Worm (Caenorhabditis elegans): Measurements from ENCODE around the gene hlh-6.

The hlh-6 gene

ce11 chrII:9621913-9622348, 7.3 kb upstream of the hlh-6 start:
- TF ChIP-seq ref-1 (GFP tag; conservative IDR thresholded peaks at IDR 0.05) (no peak), tab-1 (GFP tag; IDR thresholded peaks at IDR 0.05) (no peak), ztf-29 (GFP tag; IDR thresholded peaks at IDR 0.05) (no peak), ztf-23 (GFP tag; IDR thresholded peaks at IDR 0.05) (no peak), flt-1 (GFP tag; IDR thresholded peaks at IDR 0.05) (no peak), T22C8.4 (GFP tag; IDR thresholded peaks at IDR 0.05) (no peak), med-1 (GFP tag; optimal IDR thresholded peaks at IDR 0.05; ENCODE audit: insufficient read depth) (no peak), cog-1 (tag; optimal IDR thresholded peaks at IDR 0.05) (no peak), klf-2 (GFP tag; conservative IDR thresholded peaks at IDR 0.05) (no peak)

- TF ChIP-seq med-1 (GFP tag; optimal IDR thresholded peaks at IDR 0.05; ENCODE audit: insufficient read depth): no peak
- TF ChIP-seq tab-1 (GFP tag; IDR thresholded peaks at IDR 0.05): no peak
- no peak for TF ChIP-seq ztf-29 (GFP tag; IDR thresholded peaks at IDR 0.05)
- TF ChIP-seq cog-1 (tag; optimal IDR thresholded peaks at IDR 0.05): no peak
- TF ChIP-seq ztf-23 (GFP tag; IDR thresholded peaks at IDR 0.05): no peak
- TF ChIP-seq ref-1 (GFP tag; conservative IDR thresholded peaks at IDR 0.05): no peak
- no peak for TF ChIP-seq flt-1 (GFP tag; IDR thresholded peaks at IDR 0.05)
- no peak for TF ChIP-seq T22C8.4 (GFP tag; IDR thresholded peaks at IDR 0.05)
- no peak for TF ChIP-seq klf-2 (GFP tag; conservative IDR thresholded peaks at IDR 0.05)
These were observed 6.5 kb upstream of the hlh-6 start for ce11 chrII:9621121-9621520.

ce11 chrII:9620616-9621015, 6.0 kb upstream of the hlh-6 start:
- TF ChIP-seq cog-1 (tag; optimal IDR thresholded peaks at IDR 0.05): no peak
- no peak for TF ChIP-seq T22C8.4 (GFP tag; IDR thresholded peaks at IDR 0.05)
- no peak for TF ChIP-seq ztf-23 (GFP tag; IDR thresholded peaks at IDR 0.05)
- TF ChIP-seq ref-1 (GFP tag; conservative IDR thresholded peaks at IDR 0.05): no peak

ce11 chrII:9619995-9620535, 5.4 kb upstream of the hlh-6 start:
- no peak for TF ChIP-seq T22C8.4 (GFP tag; IDR thresholded peaks at IDR 0.05)
- no peak for TF ChIP-seq ztf-29 (GFP tag; IDR thresholded peaks at IDR 0.05)

- TF ChIP-seq ztf-23 (GFP tag; IDR thresholded peaks at IDR 0.05) (0 out of 2 replicates have a peak, but pooled peaks have one; percentile 44), ztf-29 (GFP tag; IDR thresholded peaks at IDR 0.05) (no peak), cog-1 (tag; optimal IDR thresholded peaks at IDR 0.05) (peak; percentile 72), klf-2 (GFP tag; conservative IDR thresholded peaks at IDR 0.05) (no peak), flt-1 (GFP tag; IDR thresholded peaks at IDR 0.05) (peak; percentile 50; the same call in 1 of the 2 replicates), ref-1 (GFP tag; conservative IDR thresholded peaks at IDR 0.05) (no peak), T22C8.4 (GFP tag; IDR thresholded peaks at IDR 0.05) (0 out of 2 replicates have a peak, but pooled peaks have one; percentile 27), tab-1 (GFP tag; IDR thresholded peaks at IDR 0.05) (no peak), med-1 (GFP tag; optimal IDR thresholded peaks at IDR 0.05; ENCODE audit: insufficient read depth) (no peak)
These were observed 4.8 kb upstream of the hlh-6 start for ce11 chrII:9619402-9619862.

- no peak for TF ChIP-seq flt-1 (GFP tag; IDR thresholded peaks at IDR 0.05)
These were observed 4.1 kb upstream of the hlh-6 start for ce11 chrII:9618759-9619158.

- TF ChIP-seq med-1 (GFP tag; optimal IDR thresholded peaks at IDR 0.05; ENCODE audit: insufficient read depth) (no peak), cog-1 (tag; optimal IDR thresholded peaks at IDR 0.05) (no peak), ztf-29 (GFP tag; IDR thresholded peaks at IDR 0.05) (no peak), T22C8.4 (GFP tag; IDR thresholded peaks at IDR 0.05) (no peak), ref-1 (GFP tag; conservative IDR thresholded peaks at IDR 0.05) (no peak), flt-1 (GFP tag; IDR thresholded peaks at IDR 0.05) (no peak), ztf-23 (GFP tag; IDR thresholded peaks at IDR 0.05) (no peak)
These were observed 3.2 kb upstream of the hlh-6 start for ce11 chrII:9617902-9618245.

- 0 out of 2 replicates have a peak, but pooled peaks have one; percentile 37 for TF ChIP-seq T22C8.4 (GFP tag; IDR thresholded peaks at IDR 0.05)
- TF ChIP-seq ztf-23 (GFP tag; IDR thresholded peaks at IDR 0.05): no peak
These were observed 2.6 kb upstream of the hlh-6 start, which contains the start of gene hal-3 for ce11 chrII:9617039-9617901. Gene hal-3 (minus strand): TSS chrII:9617125.

- TF ChIP-seq med-1 (GFP tag; optimal IDR thresholded peaks at IDR 0.05; ENCODE audit: insufficient read depth) (no peak), cog-1 (tag; optimal IDR thresholded peaks at IDR 0.05) (no peak), flt-1 (GFP tag; IDR thresholded peaks at IDR 0.05) (no peak)
These were observed 3.2 kb downstream of the hlh-6 start, which contains the start of the genes T15H9.5 and T15H9.4 for ce11 chrII:9611347-9611923. Gene T15H9.5 (minus strand): TSS chrII:9611447. Gene T15H9.4 (plus strand): TSS chrII:9611873.

ce11 chrII:9609296-9609695, 5.3 kb downstream of the hlh-6 start, which contains the start of gene pap-2:
Gene pap-2 (minus strand): TSS chrII:9609396.
- TF ChIP-seq cog-1 (tag; optimal IDR thresholded peaks at IDR 0.05) (no peak), T22C8.4 (GFP tag; IDR thresholded peaks at IDR 0.05) (no peak), ztf-29 (GFP tag; IDR thresholded peaks at IDR 0.05) (no peak), med-1 (GFP tag; optimal IDR thresholded peaks at IDR 0.05; ENCODE audit: insufficient read depth) (no peak), ref-1 (GFP tag; conservative IDR thresholded peaks at IDR 0.05) (no peak), klf-2 (GFP tag; conservative IDR thresholded peaks at IDR 0.05) (no peak), tab-1 (GFP tag; IDR thresholded peaks at IDR 0.05) (no peak), ztf-23 (GFP tag; IDR thresholded peaks at IDR 0.05) (no peak), flt-1 (GFP tag; IDR thresholded peaks at IDR 0.05) (no peak)
